Fruit fly (Drosophila melanogaster): ENCODE data around the gene Gnpnat.

DNA sequence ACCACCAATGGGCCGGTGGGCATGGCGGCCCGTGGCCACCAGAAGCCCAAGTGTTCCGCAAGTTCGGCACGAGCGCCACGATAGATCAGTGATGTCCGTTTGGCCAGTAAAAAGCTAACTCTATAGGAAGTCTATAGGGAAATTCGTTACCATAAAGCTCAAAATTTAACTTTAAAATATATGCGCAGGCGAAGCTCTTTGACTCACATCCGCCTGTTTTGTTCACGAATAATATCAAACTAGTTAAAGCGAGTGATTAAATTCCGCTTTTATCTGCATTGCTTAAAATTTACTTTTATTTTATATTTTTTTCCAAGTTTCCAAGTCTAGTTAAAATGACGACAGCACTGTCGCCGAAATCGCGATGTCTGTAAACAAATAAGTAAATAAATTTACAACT, 19.6 kb downstream of the Gnpnat start:
- peak; percentile 48 for TF ChIP-seq CG8478 (optimal IDR thresholded peaks at IDR 0.05)
- no peak for TF ChIP-seq CTCF (optimal IDR thresholded peaks at IDR 0.05)
